Worm (Caenorhabditis elegans) whole organism, L3 larva: ENCODE data around the gene F57C12.2.

ENCODE experiments used
- ceh-82 ChIP-seq: fragments of 150-350 bp; optimal IDR thresholded peaks from 2 replicates; lab custom pipeline; 2014; ENCODE audit warnings: missing biosample characterization, missing genetic modification characterization
- ceh-9 ChIP-seq: sonication (generic microtip); optimal IDR thresholded peaks from 2 replicates; lab custom pipeline; 2018; ENCODE audit warnings: missing biosample characterization, missing genetic modification characterization
- nhr-237 ChIP-seq: fragments of 150-350 bp; optimal IDR thresholded peaks from 2 replicates; lab custom pipeline; 2014; ENCODE audit warnings: missing biosample characterization, missing genetic modification characterization
- nhr-77 ChIP-seq: fragments of 150-350 bp; optimal IDR thresholded peaks from 2 replicates; lab custom pipeline; 2014; ENCODE audit warnings: missing biosample characterization, missing genetic modification characterization
- snpc-4 ChIP-seq: fragments of 150-350 bp; optimal IDR thresholded peaks from 2 replicates; lab custom pipeline; 2014; ENCODE audit warnings: missing biosample characterization, missing genetic modification characterization

DNA sequence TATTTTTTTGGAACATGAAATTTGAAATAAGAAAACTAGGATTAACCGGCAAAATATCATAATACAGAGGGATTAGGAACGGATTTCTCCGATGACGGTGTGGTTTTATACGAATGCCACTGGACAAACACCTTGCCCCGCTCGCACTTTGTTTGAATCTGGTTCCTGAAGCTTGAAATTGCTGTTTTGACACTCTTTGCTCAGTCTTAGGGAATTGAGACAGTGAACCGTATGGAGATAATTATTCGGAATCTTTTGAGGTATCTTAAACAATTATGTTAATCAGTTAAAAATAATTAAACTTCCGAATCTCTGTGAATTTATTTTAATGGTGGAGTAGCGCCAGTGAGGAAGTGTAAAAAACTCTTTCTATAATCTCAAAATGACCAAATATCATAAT lies 48.3 kb upstream of the F57C12.2 start, which contains the start of gene F13C5.3:
- TF ChIP-seq nhr-237 (tag; lab: Kevin White, UChicago): no peak
- no peak for TF ChIP-seq snpc-4
- no peak for TF ChIP-seq ceh-82 (tag; lab: Kevin White, UChicago)
- no peak for TF ChIP-seq ceh-9 (tag; lab: Kevin White, UChicago)
- TF ChIP-seq nhr-77: no peak
